Fruit fly (Drosophila melanogaster) whole organism, embryonic: ENCODE results near the gene Ctu2.
A peak's percentile ranks its signal among the peaks of the same experiment; 100 is the strongest.

Source experiments
- Antp ChIP-seq: fragments of 200-800 bp; sonication (Bioruptor generic); optimal IDR thresholded peaks from 3 replicates; lab custom pipeline; 2016; ENCODE audit warnings: missing biosample characterization, missing genetic modification characterization
- B-H2 ChIP-seq: fragments of 200-800 bp; sonication (Bioruptor generic); optimal IDR thresholded peaks from 2 replicates; lab custom pipeline; 2018; ENCODE audit warnings: missing biosample characterization, mild to moderate bottlenecking, missing genetic modification characterization
- CG11247 ChIP-seq: fragments of 200-800 bp; sonication (Bioruptor generic); IDR thresholded peaks from 2 replicates; pipeline ENCODE4 v1.3.6; 2022; ENCODE audit warnings: missing biosample characterization, missing genetic modification characterization
- CG11723 ChIP-seq: fragments of 200-800 bp; sonication (Bioruptor generic); optimal IDR thresholded peaks from 2 replicates; lab custom pipeline; 2017; ENCODE audit warnings: missing biosample characterization, mild to moderate bottlenecking, missing genetic modification characterization
- CG12155 ChIP-seq: fragments of 200-800 bp; sonication (Bioruptor generic); optimal IDR thresholded peaks from 3 replicates; lab custom pipeline; 2016; ENCODE audit warnings: missing biosample characterization, missing genetic modification characterization
- CG17359 ChIP-seq: fragments of 200-800 bp; sonication (Bioruptor generic); optimal IDR thresholded peaks from 3 replicates; lab custom pipeline; 2018; ENCODE audit warnings: missing biosample characterization, mild to moderate bottlenecking, missing genetic modification characterization, moderate library complexity
- CG18619 ChIP-seq: fragments of 200-800 bp; sonication (Bioruptor generic); optimal IDR thresholded peaks from 3 replicates; lab custom pipeline; 2017; ENCODE audit warnings: missing biosample characterization, mild to moderate bottlenecking, missing genetic modification characterization
- CG2116 ChIP-seq: fragments of 200-800 bp; sonication (Bioruptor generic); optimal IDR thresholded peaks from 3 replicates; lab custom pipeline; 2018; ENCODE audit warnings: missing biosample characterization, mild to moderate bottlenecking, missing genetic modification characterization
- CG2129 ChIP-seq: fragments of 200-800 bp; sonication (Bioruptor generic); IDR thresholded peaks from 2 replicates; pipeline ENCODE4 v1.3.6; 2022; ENCODE audit warnings: missing biosample characterization, missing genetic modification characterization; ENCODE audit not compliant: partially characterized antibody
- CG2712 ChIP-seq: fragments of 200-800 bp; optimal IDR thresholded peaks from 3 replicates; lab custom pipeline; 2019; ENCODE audit warnings: missing biosample characterization, mild to moderate bottlenecking, missing genetic modification characterization, moderate library complexity
- CG2875 ChIP-seq: fragments of 200-800 bp; sonication (Bioruptor generic); optimal IDR thresholded peaks from 2 replicates; lab custom pipeline; 2017; ENCODE audit warnings: missing biosample characterization, mild to moderate bottlenecking, missing genetic modification characterization, missing genetic modification reagents
- CG33557 ChIP-seq: fragments of 200-800 bp; sonication (Bioruptor generic); optimal IDR thresholded peaks from 2 replicates; lab custom pipeline; 2019; ENCODE audit warnings: missing biosample characterization, mild to moderate bottlenecking, missing genetic modification characterization, moderate library complexity
- CG34422 ChIP-seq: fragments of 200-800 bp; sonication (Bioruptor generic); IDR thresholded peaks from 3 replicates; pipeline ENCODE4 v1.3.6; 2022; ENCODE audit warnings: missing biosample characterization, missing genetic modification characterization
- CG6791 ChIP-seq: fragments of 200-800 bp; sonication (Bioruptor generic); IDR thresholded peaks from 3 replicates; pipeline ENCODE4 v1.3.6; 2022; ENCODE audit warnings: missing biosample characterization, missing genetic modification characterization; ENCODE audit not compliant: partially characterized antibody
- CG7839 ChIP-seq: fragments of 200-800 bp; sonication (Bioruptor generic); optimal IDR thresholded peaks from 3 replicates; lab custom pipeline; 2018; ENCODE audit warnings: missing biosample characterization, mild to moderate bottlenecking, missing genetic modification characterization, moderate library complexity
- CG7963 ChIP-seq: fragments of 200-800 bp; sonication (Bioruptor generic); IDR thresholded peaks from 3 replicates; pipeline ENCODE4 v1.3.6; 2022; ENCODE audit warnings: missing biosample characterization, missing genetic modification characterization; ENCODE audit not compliant: partially characterized antibody
- CG8089 ChIP-seq: fragments of 200-800 bp; sonication (Bioruptor generic); optimal IDR thresholded peaks from 3 replicates; lab custom pipeline; 2016; ENCODE audit warnings: missing biosample characterization, missing genetic modification characterization
- CG9437 ChIP-seq: fragments of 200-800 bp; sonication (Bioruptor generic); optimal IDR thresholded peaks from 2 replicates; lab custom pipeline; 2018; ENCODE audit warnings: missing biosample characterization, mild to moderate bottlenecking, missing genetic modification characterization
- CkIIα-i1 ChIP-seq: fragments of 200-800 bp; sonication (Bioruptor generic); IDR thresholded peaks from 2 replicates; pipeline ENCODE4 v1.3.6; 2022; ENCODE audit warnings: missing biosample characterization, missing genetic modification characterization
- Dfd ChIP-seq, 2 experiments: fragments of >200 bp; optimal IDR thresholded peaks; 2 replicates each; lab custom pipeline; 2017; ENCODE audit warnings: missing biosample characterization in 2 of 2, missing genetic modification characterization in 2 of 2
- Dip3 ChIP-seq: fragments of 200-800 bp; sonication (Bioruptor generic); optimal IDR thresholded peaks from 3 replicates; lab custom pipeline; 2016; ENCODE audit warnings: missing biosample characterization, missing genetic modification characterization
- Gug ChIP-seq: fragments of 200-800 bp; sonication (Bioruptor generic); IDR thresholded peaks from 4 replicates; pipeline ENCODE4 v1.3.6; 2022; ENCODE audit warnings: missing biosample characterization, missing genetic modification characterization
- Hr51 ChIP-seq, 2 experiments: fragments of 200-800 bp; sonication (Bioruptor generic); optimal IDR thresholded peaks; 2 replicates in 1 of 2; 3 replicates in 1 of 2; lab custom pipeline; 2016 to 2018; ENCODE audit warnings: missing biosample characterization in 2 of 2, missing genetic modification characterization in 2 of 2, mild to moderate bottlenecking in 1 of 2, moderate library complexity in 1 of 2
- NFAT ChIP-seq: fragments of 200-800 bp; sonication (Bioruptor generic); IDR thresholded peaks from 2 replicates; pipeline ENCODE4 v1.3.6; 2022; ENCODE audit warnings: missing biosample characterization, missing genetic modification characterization
- Scr ChIP-seq: fragments of 200-800 bp; sonication (Bioruptor generic); IDR thresholded peaks from 2 replicates; pipeline ENCODE4 v1.3.6; 2022; ENCODE audit warnings: missing biosample characterization, missing genetic modification characterization; ENCODE audit not compliant: partially characterized antibody
- Spps ChIP-seq: fragments of 200-800 bp; sonication (Bioruptor generic); optimal IDR thresholded peaks from 2 replicates; lab custom pipeline; 2018; ENCODE audit warnings: missing biosample characterization, mild to moderate bottlenecking, missing genetic modification characterization
- Vsx1 ChIP-seq: fragments of 200-800 bp; sonication (Bioruptor generic); optimal IDR thresholded peaks from 2 replicates; lab custom pipeline; 2017; ENCODE audit warnings: missing biosample characterization, mild to moderate bottlenecking, missing genetic modification characterization, missing genetic modification reagents
- al ChIP-seq: fragments of 200-800 bp; sonication (Bioruptor generic); IDR thresholded peaks from 2 replicates; pipeline ENCODE4 v1.3.6; 2022; ENCODE audit warnings: missing biosample characterization, missing genetic modification characterization
- aop ChIP-seq: fragments of 200-800 bp; sonication (Bioruptor generic); IDR thresholded peaks from 2 replicates; pipeline ENCODE4 v1.3.6; 2022; ENCODE audit warnings: missing biosample characterization, missing genetic modification characterization
- cad ChIP-seq: fragments of >200 bp; optimal IDR thresholded peaks from 2 replicates; lab custom pipeline; 2017; ENCODE audit warnings: missing biosample characterization, missing genetic modification characterization
- caup ChIP-seq: fragments of 200-800 bp; sonication (Bioruptor generic); optimal IDR thresholded peaks from 3 replicates; lab custom pipeline; 2017; ENCODE audit warnings: missing biosample characterization, mild to moderate bottlenecking, missing genetic modification characterization, moderate library complexity; ENCODE audit not compliant: severe bottlenecking
- crc ChIP-seq: fragments of 200-800 bp; sonication (Bioruptor generic); optimal IDR thresholded peaks from 2 replicates; lab custom pipeline; 2016; ENCODE audit warnings: missing biosample characterization, missing genetic modification characterization
- cwo ChIP-seq: fragments of 200-800 bp; sonication (Bioruptor generic); optimal IDR thresholded peaks from 3 replicates; lab custom pipeline; 2017; ENCODE audit warnings: missing biosample characterization, missing genetic modification characterization, mild to moderate bottlenecking, moderate library complexity, missing genetic modification reagents
- dm ChIP-seq: fragments of 200-800 bp; sonication (Bioruptor generic); optimal IDR thresholded peaks from 3 replicates; lab custom pipeline; 2016; ENCODE audit warnings: missing biosample characterization, missing genetic modification characterization
- emc ChIP-seq: fragments of 200-800 bp; sonication (Bioruptor generic); optimal IDR thresholded peaks from 2 replicates; lab custom pipeline; 2016; ENCODE audit warnings: missing biosample characterization, missing genetic modification characterization
- fd102C ChIP-seq: fragments of 200-800 bp; sonication (Bioruptor generic); optimal IDR thresholded peaks from 2 replicates; lab custom pipeline; 2018; ENCODE audit warnings: missing biosample characterization, mild to moderate bottlenecking, missing genetic modification characterization, moderate library complexity
- fd3F ChIP-seq: fragments of 200-800 bp; sonication (Bioruptor generic); optimal IDR thresholded peaks from 2 replicates; lab custom pipeline; 2018; ENCODE audit warnings: missing biosample characterization, mild to moderate bottlenecking, missing genetic modification characterization, moderate library complexity
- fru ChIP-seq: fragments of >200 bp; optimal IDR thresholded peaks from 2 replicates; lab custom pipeline; 2017
- grau ChIP-seq: fragments of 200-800 bp; optimal IDR thresholded peaks from 3 replicates; lab custom pipeline; 2019; ENCODE audit warnings: missing biosample characterization, mild to moderate bottlenecking, missing genetic modification characterization, moderate library complexity
- hkb ChIP-seq, 2 experiments: fragments of 200-800 bp in 1 of 2; fragments of >200 bp in 1 of 2; sonication (Bioruptor generic) in 1 of 2; IDR thresholded peaks in 1 of 2; optimal IDR thresholded peaks in 1 of 2; 2 replicates each; pipeline versions ENCODE4 v1.3.6 to Lab custom; 2017 to 2022; ENCODE audit warnings: missing biosample characterization in 1 of 2, missing genetic modification characterization in 1 of 2
- ind ChIP-seq: fragments of 200-800 bp; sonication (Bioruptor generic); optimal IDR thresholded peaks from 3 replicates; lab custom pipeline; 2016; ENCODE audit warnings: missing biosample characterization, missing genetic modification characterization
- knrl ChIP-seq: fragments of 200-800 bp; sonication (Bioruptor generic); IDR thresholded peaks from 3 replicates; pipeline ENCODE4 v1.3.6; 2022; ENCODE audit warnings: missing biosample characterization, missing genetic modification characterization; ENCODE audit not compliant: partially characterized antibody
- lab ChIP-seq: fragments of 200-800 bp; sonication (Bioruptor generic); optimal IDR thresholded peaks from 3 replicates; lab custom pipeline; 2017; ENCODE audit warnings: missing biosample characterization, missing genetic modification characterization, mild to moderate bottlenecking, moderate library complexity, missing genetic modification reagents
- nau ChIP-seq: fragments of 200-800 bp; sonication (Bioruptor generic); optimal IDR thresholded peaks from 3 replicates; lab custom pipeline; 2017; ENCODE audit warnings: missing biosample characterization, mild to moderate bottlenecking, missing genetic modification characterization, missing genetic modification reagents
- pan ChIP-seq, 4 experiments: fragments of >200 bp in 3 of 4; fragments of 200-800 bp in 1 of 4; sonication (Bioruptor generic) in 1 of 4; optimal IDR thresholded peaks in 3 of 4; IDR thresholded peaks in 1 of 4; 2 replicates each; pipeline versions ENCODE4 v1.3.6 to Lab custom; 2017 to 2022; ENCODE audit warnings: missing biosample characterization in 2 of 4, missing genetic modification characterization in 2 of 4, mixed read lengths in 1 of 4
- slbo ChIP-seq: fragments of 200-800 bp; sonication (Bioruptor generic); IDR thresholded peaks from 2 replicates; pipeline ENCODE4 v1.3.6; 2022; ENCODE audit warnings: missing biosample characterization, missing genetic modification characterization
- ssp ChIP-seq: fragments of 200-800 bp; sonication (Bioruptor generic); IDR thresholded peaks from 2 replicates; pipeline ENCODE4 v1.3.6; 2022; ENCODE audit warnings: missing biosample characterization, missing genetic modification characterization
- stc ChIP-seq: fragments of 200-800 bp; sonication (Bioruptor generic); IDR thresholded peaks from 2 replicates; pipeline ENCODE4 v1.3.6; 2022; ENCODE audit warnings: missing biosample characterization, missing genetic modification characterization
- zfh1 ChIP-seq: fragments of 200-800 bp; sonication (Bioruptor generic); IDR thresholded peaks from 3 replicates; pipeline ENCODE4 v1.3.6; 2022; ENCODE audit warnings: missing biosample characterization, missing genetic modification characterization

Ctu2 gene

dm6 chr2L:19533247-19533646, 40.2 kb upstream of the Ctu2 start, which contains the start of gene CG33116 (continued):
- TF ChIP-seq zfh1 (GFP tag; lab: Robert Waterston, UW), result peak; percentile 85
- no peak for TF ChIP-seq aop (GFP tag; lab: Robert Waterston, UW)
- TF ChIP-seq B-H2 (GFP tag; lab: Kevin White, UChicago), result peak; percentile 78
- peak; percentile 72 for TF ChIP-seq Gug
- TF ChIP-seq CG34422 (GFP tag; lab: Robert Waterston, UW), result peak; percentile 95; the same call in 2 of the 3 replicates
- TF ChIP-seq CG12155 (GFP tag; lab: Kevin White, UChicago), result peak; percentile 81
- no peak for TF ChIP-seq pan (optimal IDR thresholded peaks at IDR 0.05; lab: Kevin White, UChicago)
- peak in 1 of 2 experiments; percentile 80 for TF ChIP-seq pan (GFP tag; optimal IDR thresholded peaks at IDR 0.05 in 1 of 2, IDR thresholded peaks at IDR 0.05 in 1 of 2)
- peak; percentile 81 for TF ChIP-seq grau (tag; lab: Kevin White, UChicago)
- peak; percentile 66 for TF ChIP-seq CG9437
- TF ChIP-seq CG2116 (GFP tag; lab: Kevin White, UChicago), result peak; percentile 63
- TF ChIP-seq CG2875 (GFP tag; lab: Kevin White, UChicago), result peak; percentile 70
- TF ChIP-seq ind (GFP tag; lab: Kevin White, UChicago), result peak; percentile 85
- TF ChIP-seq cwo (GFP tag; lab: Kevin White, UChicago), result peak; percentile 58
- TF ChIP-seq CkIIα-i1 (GFP tag; lab: Robert Waterston, UW), result peak; percentile 25; the same call in 1 of the 2 replicates
- TF ChIP-seq knrl (GFP tag; lab: Robert Waterston, UW), result 0 out of 3 replicates have a peak, but pooled peaks have one; percentile 34
- no peak for TF ChIP-seq Dfd (GFP tag; optimal IDR thresholded peaks at IDR 0.05; lab: Kevin White, UChicago)
- TF ChIP-seq Dip3 (GFP tag; lab: Kevin White, UChicago), result peak; percentile 85
- no peak for TF ChIP-seq CG2129 (GFP tag; lab: Robert Waterston, UW)
- TF ChIP-seq hkb (optimal IDR thresholded peaks at IDR 0.05; lab: Kevin White, UChicago), result peak; percentile 3
- peak; percentile 79 for TF ChIP-seq hkb (GFP tag; IDR thresholded peaks at IDR 0.05; lab: Robert Waterston, UW)
- TF ChIP-seq dm (GFP tag; lab: Kevin White, UChicago), result peak; percentile 75
- peak; percentile 84 for TF ChIP-seq CG2712
- no peak for TF ChIP-seq cad
- TF ChIP-seq NFAT (GFP tag; lab: Robert Waterston, UW), result peak; percentile 83
- peak; percentile 68 for TF ChIP-seq CG8089 (GFP tag; lab: Kevin White, UChicago)
- peak; percentile 82 for TF ChIP-seq caup (GFP tag; lab: Kevin White, UChicago)
- no peak for TF ChIP-seq fd102C (GFP tag; lab: Kevin White, UChicago)
- TF ChIP-seq Hr51 (GFP tag; optimal IDR thresholded peaks at IDR 0.05; lab: Kevin White, UChicago), result peak; percentile 75 to 76
- peak; percentile 79 for TF ChIP-seq CG7839 (tag; lab: Kevin White, UChicago)
- TF ChIP-seq crc (GFP tag; lab: Kevin White, UChicago), result peak; percentile 68
- TF ChIP-seq CG11723 (GFP tag; lab: Kevin White, UChicago), result peak; percentile 77
- peak; percentile 27; the same call in 1 of the 2 replicates for TF ChIP-seq Scr (GFP tag; lab: Robert Waterston, UW)
- no peak for TF ChIP-seq nau (GFP tag; lab: Kevin White, UChicago)
- TF ChIP-seq Antp (GFP tag; lab: Kevin White, UChicago), result peak; percentile 88
- TF ChIP-seq slbo (GFP tag; lab: Robert Waterston, UW), result peak; percentile 84
- TF ChIP-seq emc, result peak; percentile 28
- peak; percentile 82 for TF ChIP-seq CG18619
- TF ChIP-seq al (GFP tag; lab: Robert Waterston, UW), result peak; percentile 51
- TF ChIP-seq CG33557 (GFP tag; lab: Kevin White, UChicago), result peak; percentile 81
- TF ChIP-seq CG17359, result peak; percentile 80
- TF ChIP-seq CG11247 (GFP tag; lab: Robert Waterston, UW), result peak; percentile 71
- TF ChIP-seq stc (GFP tag; lab: Robert Waterston, UW), result peak; percentile 66
- peak; percentile 56 for TF ChIP-seq Spps (tag; lab: Kevin White, UChicago)
- peak; percentile 47 for TF ChIP-seq ssp (GFP tag; lab: Robert Waterston, UW)
- TF ChIP-seq lab (GFP tag; lab: Kevin White, UChicago), result peak; percentile 90
- TF ChIP-seq Vsx1 (GFP tag; lab: Kevin White, UChicago), result peak; percentile 38
- peak; percentile 42; the same call in 1 of the 3 replicates for TF ChIP-seq CG6791
- peak; percentile 10 for TF ChIP-seq fd3F (GFP tag; lab: Kevin White, UChicago)
- no peak for TF ChIP-seq CG7963 (GFP tag; lab: Robert Waterston, UW)
- no peak for TF ChIP-seq fru (lab: Kevin White, UChicago)
